Worm (Caenorhabditis elegans): ENCODE data around the gene R07E3.6.

The R07E3.6 gene

DNA sequence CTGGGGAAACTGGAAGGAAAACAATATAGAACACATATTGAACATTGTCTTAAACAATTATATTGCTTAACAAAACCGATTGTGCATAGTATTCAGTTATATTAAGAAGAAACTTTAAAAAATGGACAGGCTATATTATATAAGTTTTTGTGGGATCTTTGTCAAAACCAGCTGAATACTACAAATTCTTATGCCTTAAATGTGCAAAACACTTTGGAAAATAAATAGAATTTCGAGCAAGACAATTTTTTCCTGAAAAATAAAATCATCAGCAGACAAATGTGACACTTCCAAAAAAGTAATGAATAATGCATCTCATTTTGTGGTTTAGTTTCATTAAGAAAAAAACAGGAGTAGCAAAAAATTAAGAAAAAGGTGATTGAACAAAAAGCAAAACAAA lies 20.1 kb upstream of the R07E3.6 start:
- no peak for TF ChIP-seq egrh-3 (GFP tag; IDR thresholded peaks at IDR 0.05)
- TF ChIP-seq T26A5.8 (tag; optimal IDR thresholded peaks at IDR 0.05): no peak
- TF ChIP-seq attf-3 (GFP tag; conservative IDR thresholded peaks at IDR 0.05): no peak
- no peak for TF ChIP-seq C17E4.6 (GFP tag; IDR thresholded peaks at IDR 0.05)
- TF ChIP-seq lsy-27 (tag; optimal IDR thresholded peaks at IDR 0.05; ENCODE audit: borderline replicate concordance, insufficient read depth): no peak
- TF ChIP-seq F52B5.7 (tag; optimal IDR thresholded peaks at IDR 0.05): no peak
- TF ChIP-seq ceh-27 (GFP tag; optimal IDR thresholded peaks at IDR 0.05): no peak
- TF ChIP-seq Y56A3A.18 (GFP tag; IDR thresholded peaks at IDR 0.05): no peak
- no peak for TF ChIP-seq F10E7.11 (tag; optimal IDR thresholded peaks at IDR 0.05)
- no peak for TF ChIP-seq cebp-2 (GFP tag; IDR thresholded peaks at IDR 0.05)
- TF ChIP-seq K12H6.12 (tag; optimal IDR thresholded peaks at IDR 0.05): no peak
- no peak for TF ChIP-seq akir-1 (GFP tag; optimal IDR thresholded peaks at IDR 0.05)
- no peak for TF ChIP-seq ceh-58 (GFP tag; IDR thresholded peaks at IDR 0.05)

DNA sequence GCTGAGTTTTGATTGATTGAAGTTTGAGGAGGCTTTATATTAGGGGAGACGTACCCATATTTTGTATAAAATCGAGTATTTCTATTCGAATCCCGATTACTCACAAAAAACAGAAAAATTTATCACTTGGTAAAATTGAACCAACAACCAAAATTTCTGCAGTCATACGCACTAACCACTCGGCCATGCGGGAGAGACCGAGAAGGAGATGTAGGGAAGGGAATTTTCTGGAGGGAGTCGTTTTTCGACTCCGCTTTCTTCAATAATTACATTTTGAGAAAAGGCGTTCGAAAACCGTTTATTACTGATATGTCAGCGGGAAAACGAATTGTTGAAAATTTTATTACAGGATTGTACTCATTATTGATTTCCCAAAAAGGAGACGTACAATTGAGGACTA lies 18.6 kb upstream of the R07E3.6 start:
- 0 out of 2 replicates have a peak, but pooled peaks have one; percentile 4 for TF ChIP-seq egl-44 (GFP tag; IDR thresholded peaks at IDR 0.05)
- TF ChIP-seq mcd-1 (GFP tag; IDR thresholded peaks at IDR 0.05): 0 out of 2 replicates have a peak, but pooled peaks have one; percentile 14
- 0 out of 2 replicates have a peak, but pooled peaks have one; percentile 58 for TF ChIP-seq nhr-120 (GFP tag; IDR thresholded peaks at IDR 0.05)
- TF ChIP-seq lin-26 (GFP tag; IDR thresholded peaks at IDR 0.05): peak; percentile 88
- TF ChIP-seq cebp-2 (GFP tag; IDR thresholded peaks at IDR 0.05): 0 out of 2 replicates have a peak, but pooled peaks have one; percentile 62
- TF ChIP-seq ceh-100 (GFP tag; IDR thresholded peaks at IDR 0.05): peak; percentile 31; the same call in 1 of the 2 replicates
- TF ChIP-seq rpc-1 (optimal IDR thresholded peaks at IDR 0.05): peak; percentile 35
- TF ChIP-seq rpc-1 (tag; optimal IDR thresholded peaks at IDR 0.05): peak; percentile 62
- peak; percentile 57; the same call in 1 of the 2 replicates for TF ChIP-seq ztf-25 (GFP tag; IDR thresholded peaks at IDR 0.05)
- TF ChIP-seq rcor-1 (GFP tag; IDR thresholded peaks at IDR 0.05): peak; percentile 61
- TF ChIP-seq tbp1 (GFP tag; optimal IDR thresholded peaks at IDR 0.05): peak; percentile 85
- TF ChIP-seq B0261.1 (tag; optimal IDR thresholded peaks at IDR 0.05): peak; percentile 58

DNA sequence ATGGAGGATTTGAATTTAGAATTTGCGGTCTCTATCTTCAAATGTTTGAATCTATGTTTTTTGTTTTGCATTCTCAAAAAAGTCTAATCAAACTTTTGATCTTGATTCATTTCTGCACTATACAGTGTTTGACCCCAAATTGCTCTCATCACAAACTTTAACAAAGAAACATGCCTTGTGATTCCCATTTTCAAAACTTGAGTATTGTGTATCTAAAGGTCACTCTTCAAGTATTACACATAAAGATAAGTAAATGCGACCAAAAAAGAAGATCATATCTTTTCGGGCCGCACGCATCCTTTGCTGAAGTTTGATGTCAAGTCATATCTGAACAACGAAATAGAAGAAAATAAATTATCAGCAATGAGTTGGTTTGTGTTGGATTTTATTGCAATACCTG lies 15.6 kb upstream of the R07E3.6 start:
- TF ChIP-seq ceh-58 (GFP tag; IDR thresholded peaks at IDR 0.05): no peak
- TF ChIP-seq C06A6.2 (GFP tag; conservative IDR thresholded peaks at IDR 0.05): no peak
- no peak for TF ChIP-seq nfya-2 (GFP tag; IDR thresholded peaks at IDR 0.05)
- no peak for TF ChIP-seq F55B11.4 (tag; optimal IDR thresholded peaks at IDR 0.05; ENCODE audit: borderline replicate concordance, insufficient read depth)
- no peak for TF ChIP-seq lsy-27 (tag; optimal IDR thresholded peaks at IDR 0.05; ENCODE audit: borderline replicate concordance, insufficient read depth)
- TF ChIP-seq F33H1.4 (GFP tag; IDR thresholded peaks at IDR 0.05): no peak
- TF ChIP-seq ccch-3 (GFP tag; optimal IDR thresholded peaks at IDR 0.05): no peak

DNA sequence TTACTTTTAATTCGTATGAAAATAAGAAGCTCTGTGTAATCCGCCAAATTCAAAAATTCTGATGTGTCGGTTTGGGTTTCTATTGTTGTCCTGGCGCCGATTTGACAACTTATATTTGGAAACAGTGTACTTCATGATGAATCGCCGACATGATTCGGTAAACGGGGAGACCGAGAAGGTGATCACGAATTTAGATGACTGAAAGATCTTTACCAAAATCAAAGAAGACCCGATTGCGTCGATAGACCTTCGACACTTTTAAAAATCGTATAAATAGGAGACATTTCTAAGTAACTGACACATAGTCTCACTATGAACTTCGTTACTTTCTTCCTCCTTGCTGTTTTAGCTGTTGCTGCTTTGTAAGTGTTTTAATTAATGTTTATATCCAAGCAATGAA lies 15.1 kb upstream of the R07E3.6 start, which contains the start of gene fip-5:
Gene fip-5 (plus strand): TSS at position 312 of the 400 bp plus-strand sequence.
- TF ChIP-seq ekl-4 (GFP tag; IDR thresholded peaks at IDR 0.05) (no peak), gei-17 (GFP tag; optimal IDR thresholded peaks at IDR 0.05) (no peak), dox-1 (GFP tag; IDR thresholded peaks at IDR 0.05) (no peak), ceh-91 (GFP tag; IDR thresholded peaks at IDR 0.05) (no peak), die-1 (tag; optimal IDR thresholded peaks at IDR 0.05) (no peak), attf-5 (GFP tag; optimal IDR thresholded peaks at IDR 0.05) (no peak), rpc-1 (optimal IDR thresholded peaks at IDR 0.05) (no peak), rpc-1 (tag; optimal IDR thresholded peaks at IDR 0.05) (no peak), B0035.1 (tag; optimal IDR thresholded peaks at IDR 0.05) (no peak), lin-35 (GFP tag; optimal IDR thresholded peaks at IDR 0.05) (no peak), ztf-6 (GFP tag; IDR thresholded peaks at IDR 0.05) (no peak), madf-3 (GFP tag; IDR thresholded peaks at IDR 0.05) (no peak), aptf-2 (GFP tag; conservative IDR thresholded peaks at IDR 0.05) (no peak), dpff-1 (tag; optimal IDR thresholded peaks at IDR 0.05) (no peak)

Measured in whole organism, young adult.